Fruit fly (Drosophila melanogaster) S2 (cell line): ENCODE measurements around the gene CG42268.

Experiments
- CG8478 ChIP-seq: fragments of >200 bp; optimal IDR thresholded peaks from 2 replicates; lab custom pipeline; 2018
- CTCF ChIP-seq, 2 experiments: fragments of >200 bp; optimal IDR thresholded peaks; 2 replicates each; lab custom pipeline; 2018

dm6 chr3L:9687536-9687935 lies 72.7 kb downstream of the CG42268 start:
- TF ChIP-seq CG8478 (lab: Kevin White, UChicago) (no peak), CTCF (optimal IDR thresholded peaks at IDR 0.05; lab: Kevin White, UChicago) (no peak)
